Worm (Caenorhabditis elegans) whole organism, L3 larva: ENCODE measurements around the gene tsn-1.

ENCODE experiments used
- elt-1 ChIP-seq: fragments of 150-350 bp; optimal IDR thresholded peaks from 2 replicates; lab custom pipeline; 2014; ENCODE audit warnings: missing biosample characterization, missing genetic modification characterization
- elt-3 ChIP-seq, 3 experiments: fragments of 150-350 bp in 1 of 3; sonication (generic microtip) in 2 of 3; optimal IDR thresholded peaks; 2 replicates in 2 of 3; 4 replicates in 1 of 3; lab custom pipeline; 2014 to 2017; ENCODE audit warnings: missing biosample characterization in 3 of 3, missing genetic modification characterization in 3 of 3
- lin-39 ChIP-seq: fragments of 150-350 bp; optimal IDR thresholded peaks from 2 replicates; lab custom pipeline; 2018; ENCODE audit warnings: missing biosample characterization, missing genetic modification reagents, missing genetic modification characterization
- mdl-1 ChIP-seq: fragments of 150-350 bp; optimal IDR thresholded peaks from 2 replicates; lab custom pipeline; 2014; ENCODE audit warnings: missing biosample characterization, missing genetic modification characterization
- nhr-237 ChIP-seq: fragments of 150-350 bp; optimal IDR thresholded peaks from 2 replicates; lab custom pipeline; 2014; ENCODE audit warnings: missing biosample characterization, missing genetic modification characterization
- nhr-25 ChIP-seq: sonication (generic microtip); optimal IDR thresholded peaks from 2 replicates; lab custom pipeline; 2017; ENCODE audit warnings: missing biosample characterization, missing genetic modification characterization
- nhr-77 ChIP-seq: fragments of 150-350 bp; optimal IDR thresholded peaks from 2 replicates; lab custom pipeline; 2014; ENCODE audit warnings: missing biosample characterization, missing genetic modification characterization
- snpc-4 ChIP-seq: fragments of 150-350 bp; optimal IDR thresholded peaks from 2 replicates; lab custom pipeline; 2014; ENCODE audit warnings: missing biosample characterization, missing genetic modification characterization
- tbx-2 ChIP-seq: sonication (generic microtip); optimal IDR thresholded peaks from 2 replicates; lab custom pipeline; 2016; ENCODE audit warnings: mild to moderate bottlenecking, missing genetic modification characterization, missing compliant biosample characterization
- ztf-11 ChIP-seq: fragments of 150-350 bp; optimal IDR thresholded peaks from 2 replicates; lab custom pipeline; 2014; ENCODE audit warnings: missing biosample characterization, missing genetic modification characterization

- no peak for TF ChIP-seq mdl-1 (tag; lab: Kevin White, UChicago)
- TF ChIP-seq nhr-237 (tag; lab: Kevin White, UChicago), result no peak
- TF ChIP-seq tbx-2 (tag; lab: Kevin White, UChicago), result no peak
- no peak for TF ChIP-seq nhr-25 (tag; lab: Kevin White, UChicago)
- TF ChIP-seq nhr-77 (tag; lab: Kevin White, UChicago), result no peak
- TF ChIP-seq elt-1 (tag; lab: Kevin White, UChicago), result no peak
- no peak for TF ChIP-seq lin-39 (tag; lab: Kevin White, UChicago)
- TF ChIP-seq snpc-4 (tag; lab: Kevin White, UChicago), result no peak
- no peak for TF ChIP-seq ztf-11 (tag; lab: Kevin White, UChicago)
- TF ChIP-seq elt-3 (tag; optimal IDR thresholded peaks at IDR 0.05; lab: Kevin White, UChicago), result no peak
Measured at ce11 chrII:4703011-4703410, 3.6 kb upstream of the tsn-1 start.
